Fruit fly (Drosophila melanogaster) whole organism: ENCODE measurements around the gene sens.

ENCODE experiments used
- CG8478 ChIP-seq: fragments of >200 bp; optimal IDR thresholded peaks from 2 replicates; lab custom pipeline; 2018; ENCODE audit warnings: inconsistent platforms
- EcR ChIP-seq, 2 experiments: fragments of >200 bp; optimal IDR thresholded peaks; 2 replicates each; lab custom pipeline; 2017; ENCODE audit warnings: missing biosample characterization in 2 of 2, missing genetic modification characterization in 2 of 2, missing genetic modification reagents in 2 of 2
- pan ChIP-seq: fragments of >200 bp; optimal IDR thresholded peaks from 2 replicates; lab custom pipeline; 2017
- psq ChIP-seq: fragments of >200 bp; optimal IDR thresholded peaks from 2 replicates; lab custom pipeline; 2017
- usp ChIP-seq: fragments of >200 bp; optimal IDR thresholded peaks from 2 replicates; lab custom pipeline; 2017; ENCODE audit warnings: missing biosample characterization, missing genetic modification characterization, mixed read lengths

dm6 chr3L:13432791-13433190 is 31.9 kb upstream of the sens start:
- no peak for TF ChIP-seq CG8478 (lab: Kevin White, UChicago)
- no peak for TF ChIP-seq EcR (GFP tag; optimal IDR thresholded peaks at IDR 0.05; lab: Kevin White, UChicago)
- no peak for TF ChIP-seq usp
- TF ChIP-seq psq: no peak
- no peak for TF ChIP-seq pan
